Fruit fly (Drosophila melanogaster): ENCODE results near the gene Cisd2.

DNA sequence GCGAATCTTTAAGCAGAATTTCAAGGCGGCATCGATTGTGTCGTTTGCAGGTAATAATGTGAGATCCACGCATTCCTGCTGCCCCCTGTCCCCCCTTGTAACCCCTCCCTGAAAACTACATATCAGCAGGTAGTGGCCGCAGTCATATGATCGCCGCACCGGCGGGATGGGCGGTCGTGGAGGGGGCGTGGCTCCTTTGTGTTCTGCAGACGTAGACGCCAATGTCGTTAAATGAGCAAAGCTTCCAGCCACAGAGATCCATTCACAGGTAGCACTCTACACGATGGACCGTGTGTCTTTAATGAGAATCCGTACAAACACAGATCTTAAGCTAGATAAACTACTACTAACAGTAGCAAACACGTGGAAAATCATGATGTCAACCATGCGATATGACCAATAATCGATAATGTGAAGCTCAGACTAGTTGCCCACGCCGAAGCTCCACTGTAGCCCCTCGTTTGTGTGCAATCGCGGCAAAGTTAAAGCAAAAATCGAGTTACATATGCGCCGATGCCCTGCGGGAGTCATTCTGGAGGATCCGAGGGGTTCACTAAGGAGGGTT lies 32.8 kb upstream of the Cisd2 start, which contains the start of gene CG45544:
- TF ChIP-seq CG8159 (tag; optimal IDR thresholded peaks at IDR 0.05), result peak; percentile 96
- TF ChIP-seq CG32121 (GFP tag; IDR thresholded peaks at IDR 0.05), result 0 out of 2 replicates have a peak, but pooled peaks have one; percentile 5
- TF ChIP-seq CG34367 (tag; optimal IDR thresholded peaks at IDR 0.05), result peak; percentile 94
- TF ChIP-seq Pif1A (GFP tag; optimal IDR thresholded peaks at IDR 0.05), result peak; percentile 91
- peak; percentile 89 for TF ChIP-seq CG4496 (GFP tag; IDR thresholded peaks at IDR 0.05)
- peak; percentile 97 for TF ChIP-seq CG15710 (tag; optimal IDR thresholded peaks at IDR 0.05)
- peak; percentile 68 for TF ChIP-seq Ets98B (GFP tag; IDR thresholded peaks at IDR 0.05)
- TF ChIP-seq rn (GFP tag; IDR thresholded peaks at IDR 0.05), result peak; percentile 76
- TF ChIP-seq EcR (GFP tag; optimal IDR thresholded peaks at IDR 0.05), result peak; percentile 64
- TF ChIP-seq CG8301 (tag; optimal IDR thresholded peaks at IDR 0.05), result peak; percentile 85
- no peak for TF ChIP-seq CG10348 (GFP tag; IDR thresholded peaks at IDR 0.05)
- TF ChIP-seq CG9948 (tag; optimal IDR thresholded peaks at IDR 0.05), result peak; percentile 95
- peak; percentile 94 for TF ChIP-seq gl (tag; optimal IDR thresholded peaks at IDR 0.05)

Measured in whole organism, pupa.